Worm (Caenorhabditis elegans) whole organism, late embryonic: ENCODE measurements around the gene ilys-6.

Experiments
- ama-1 ChIP-seq: fragments of 150-350 bp; optimal IDR thresholded peaks from 2 replicates; lab custom pipeline; 2014
- ceh-9 ChIP-seq: sonication (generic microtip); optimal IDR thresholded peaks from 2 replicates; lab custom pipeline; 2016; ENCODE audit warnings: mild to moderate bottlenecking, missing genetic modification characterization, inconsistent platforms, missing compliant biosample characterization
- hlh-8 ChIP-seq: sonication (generic microtip); optimal IDR thresholded peaks from 2 replicates; lab custom pipeline; 2016; ENCODE audit warnings: missing genotype, missing genetic modification characterization, missing compliant biosample characterization
- pha-2 ChIP-seq: sonication (generic microtip); optimal IDR thresholded peaks from 2 replicates; lab custom pipeline; 2017; ENCODE audit warnings: mild to moderate bottlenecking, missing genetic modification characterization, missing compliant biosample characterization
- unc-55 ChIP-seq: sonication (generic microtip); optimal IDR thresholded peaks from 2 replicates; lab custom pipeline; 2017; ENCODE audit warnings: missing biosample characterization, missing genetic modification reagents, missing genetic modification characterization
- zip-5 ChIP-seq: sonication (generic microtip); optimal IDR thresholded peaks from 2 replicates; lab custom pipeline; 2016; ENCODE audit warnings: missing genetic modification characterization, missing compliant biosample characterization
- ztf-16 ChIP-seq: sonication (generic microtip); optimal IDR thresholded peaks from 2 replicates; lab custom pipeline; 2017; ENCODE audit warnings: missing genetic modification characterization, missing compliant biosample characterization

DNA sequence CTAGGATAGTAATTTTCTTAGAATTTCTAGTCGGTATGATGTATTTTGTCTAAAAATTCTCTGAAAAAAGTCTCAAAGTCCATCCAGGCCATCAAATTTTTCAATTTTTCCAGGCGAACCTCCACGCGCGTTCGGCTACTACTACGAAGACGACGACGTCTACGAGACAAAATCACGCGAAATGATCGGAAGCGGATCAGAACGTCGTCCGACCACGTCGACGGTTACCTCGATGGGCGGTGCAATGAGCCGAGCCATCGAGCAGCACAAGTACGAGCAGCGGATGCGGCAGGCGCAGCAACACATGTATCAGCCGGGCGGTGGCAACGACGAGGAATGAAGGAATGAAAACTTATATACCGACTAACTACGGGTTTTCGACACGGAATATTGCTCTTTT lies 49.9 kb downstream of the ilys-6 start:
- TF ChIP-seq ceh-9 (tag; lab: Kevin White, UChicago) = no peak
- no peak for TF ChIP-seq unc-55
- TF ChIP-seq pha-2 = no peak
- no peak for TF ChIP-seq ama-1
- TF ChIP-seq zip-5 = no peak
- no peak for TF ChIP-seq hlh-8 (tag; lab: Kevin White, UChicago)
- no peak for TF ChIP-seq ztf-16 (tag; lab: Kevin White, UChicago)
